Worm (Caenorhabditis elegans): Measurements from ENCODE around the gene kcmf-1.

Gene kcmf-1

ce11 chrIII:7865238-7865761 lies 36.1 kb downstream of the kcmf-1 start, which contains the start of gene slc-17.3:
TSS of gene slc-17.3 (minus strand) at chrIII:7865288.
- TF ChIP-seq mab-5 (tag; optimal IDR thresholded peaks at IDR 0.05) (no peak), hlh-1 (tag; optimal IDR thresholded peaks at IDR 0.05) (no peak), mls-2 (tag; optimal IDR thresholded peaks at IDR 0.05) (no peak), nhr-237 (tag; optimal IDR thresholded peaks at IDR 0.05) (no peak), blmp-1 (tag; optimal IDR thresholded peaks at IDR 0.05) (no peak), lin-32 (GFP tag; optimal IDR thresholded peaks at IDR 0.05) (no peak), nhr-76 (tag; optimal IDR thresholded peaks at IDR 0.05) (no peak), ceh-39 (tag; optimal IDR thresholded peaks at IDR 0.05) (no peak), ham-2 (GFP tag; optimal IDR thresholded peaks at IDR 0.05) (no peak), ztf-11 (tag; optimal IDR thresholded peaks at IDR 0.05) (no peak), M03D4.4 (tag; optimal IDR thresholded peaks at IDR 0.05) (no peak), nhr-28 (tag; optimal IDR thresholded peaks at IDR 0.05) (no peak), unc-62 (GFP tag; optimal IDR thresholded peaks at IDR 0.05) (no peak), pha-4 (tag; optimal IDR thresholded peaks at IDR 0.05) (no peak), cnd-1 (tag; optimal IDR thresholded peaks at IDR 0.05) (no peak), elt-1 (tag; optimal IDR thresholded peaks at IDR 0.05; ENCODE audit: borderline replicate concordance, insufficient read depth) (no peak), lsy-2 (tag; optimal IDR thresholded peaks at IDR 0.05) (no peak), bed-3 (GFP tag; optimal IDR thresholded peaks at IDR 0.05) (no peak), ceh-83 (GFP tag; optimal IDR thresholded peaks at IDR 0.05) (no peak)

DNA sequence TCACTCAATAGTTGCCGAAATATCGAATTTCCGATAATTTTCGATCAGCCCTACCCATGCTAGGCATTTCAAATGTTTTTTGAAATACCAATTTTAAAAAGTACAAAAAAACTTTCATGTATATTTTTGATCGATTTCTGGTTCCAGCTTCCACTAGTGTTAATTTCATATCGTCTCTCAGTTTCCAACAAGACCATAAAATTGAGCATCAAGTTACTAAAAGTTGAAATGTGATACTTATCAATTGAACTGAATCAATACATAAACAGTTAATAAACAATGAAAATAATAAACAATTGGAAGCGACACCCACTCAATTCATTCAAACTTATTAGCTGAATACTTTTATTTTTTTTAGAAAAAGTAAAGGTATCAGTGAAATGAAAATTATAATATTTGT lies 37.0 kb downstream of the kcmf-1 start, which contains the start of gene cup-4:
TSS of gene cup-4 (plus strand) at position 301 of the 400 bp plus-strand sequence.
- TF ChIP-seq elt-1 (tag; optimal IDR thresholded peaks at IDR 0.05; ENCODE audit: borderline replicate concordance, insufficient read depth) (no peak), pha-4 (tag; optimal IDR thresholded peaks at IDR 0.05) (no peak), bed-3 (GFP tag; optimal IDR thresholded peaks at IDR 0.05) (no peak), lin-32 (GFP tag; optimal IDR thresholded peaks at IDR 0.05) (no peak), elt-3 (tag; optimal IDR thresholded peaks at IDR 0.05) (no peak), M03D4.4 (tag; optimal IDR thresholded peaks at IDR 0.05) (no peak), snpc-4 (tag; optimal IDR thresholded peaks at IDR 0.05) (no peak), flh-1 (GFP tag; optimal IDR thresholded peaks at IDR 0.05) (no peak), nhr-28 (tag; optimal IDR thresholded peaks at IDR 0.05) (no peak), unc-62 (GFP tag; optimal IDR thresholded peaks at IDR 0.05) (no peak), zip-8 (tag; optimal IDR thresholded peaks at IDR 0.05) (no peak), nhr-12 (tag; optimal IDR thresholded peaks at IDR 0.05) (no peak), mab-5 (tag; optimal IDR thresholded peaks at IDR 0.05) (no peak), mep-1 (tag; optimal IDR thresholded peaks at IDR 0.05) (no peak), blmp-1 (tag; optimal IDR thresholded peaks at IDR 0.05) (no peak), ceh-43 (GFP tag; optimal IDR thresholded peaks at IDR 0.05) (no peak), mls-2 (tag; optimal IDR thresholded peaks at IDR 0.05) (no peak), sptf-1 (tag; optimal IDR thresholded peaks at IDR 0.05) (no peak)

DNA sequence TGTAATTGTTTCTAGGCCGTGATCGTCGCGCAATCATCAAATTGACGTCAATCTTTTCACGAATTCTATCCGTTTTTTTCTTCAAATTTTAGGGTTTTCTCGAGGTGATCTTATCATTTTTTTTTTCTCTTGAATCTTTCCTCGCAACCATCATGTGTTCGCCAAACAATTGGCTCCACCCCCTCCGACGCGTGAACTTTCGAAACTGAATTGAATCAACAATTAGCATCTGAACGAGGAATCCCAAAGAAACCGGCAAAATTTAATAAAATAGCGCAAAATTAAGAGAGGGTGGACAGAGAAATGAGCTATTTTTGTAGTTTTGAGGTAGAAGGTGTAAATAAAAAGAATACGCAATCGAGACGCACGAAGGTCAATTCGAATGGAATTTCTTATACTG lies 43.6 kb downstream of the kcmf-1 start:
- no peak for TF ChIP-seq ceh-39 (tag; optimal IDR thresholded peaks at IDR 0.05)
- TF ChIP-seq unc-120 (tag; optimal IDR thresholded peaks at IDR 0.05; ENCODE audit: poor library complexity, severe bottlenecking): no peak
- TF ChIP-seq lsy-2 (tag; optimal IDR thresholded peaks at IDR 0.05): no peak
- no peak for TF ChIP-seq elt-3 (tag; optimal IDR thresholded peaks at IDR 0.05)
- no peak for TF ChIP-seq mep-1 (tag; optimal IDR thresholded peaks at IDR 0.05)
- no peak for TF ChIP-seq elt-1 (tag; optimal IDR thresholded peaks at IDR 0.05; ENCODE audit: borderline replicate concordance, insufficient read depth)
- no peak for TF ChIP-seq unc-62 (GFP tag; optimal IDR thresholded peaks at IDR 0.05)
- TF ChIP-seq M03D4.4 (tag; optimal IDR thresholded peaks at IDR 0.05): no peak
- TF ChIP-seq ham-2 (GFP tag; optimal IDR thresholded peaks at IDR 0.05): no peak
- TF ChIP-seq nhr-2 (tag; optimal IDR thresholded peaks at IDR 0.05): no peak
- TF ChIP-seq flh-1 (GFP tag; optimal IDR thresholded peaks at IDR 0.05): no peak
- no peak for TF ChIP-seq hlh-1 (tag; optimal IDR thresholded peaks at IDR 0.05)
- TF ChIP-seq unc-39 (tag; optimal IDR thresholded peaks at IDR 0.05): no peak
- no peak for TF ChIP-seq nhr-76 (tag; optimal IDR thresholded peaks at IDR 0.05)

- TF ChIP-seq ceh-39 (tag; optimal IDR thresholded peaks at IDR 0.05) (no peak), unc-39 (tag; optimal IDR thresholded peaks at IDR 0.05) (no peak), ces-1 (GFP tag; optimal IDR thresholded peaks at IDR 0.05) (no peak), tbx-8 (GFP tag; optimal IDR thresholded peaks at IDR 0.05) (no peak), ceh-83 (GFP tag; optimal IDR thresholded peaks at IDR 0.05) (no peak), sem-2 (GFP tag; optimal IDR thresholded peaks at IDR 0.05) (no peak), bed-3 (GFP tag; optimal IDR thresholded peaks at IDR 0.05) (no peak), sptf-1 (tag; optimal IDR thresholded peaks at IDR 0.05) (no peak), cnd-1 (tag; optimal IDR thresholded peaks at IDR 0.05) (no peak), elt-1 (tag; optimal IDR thresholded peaks at IDR 0.05; ENCODE audit: borderline replicate concordance, insufficient read depth) (no peak), ztf-11 (tag; optimal IDR thresholded peaks at IDR 0.05) (no peak), nhr-12 (tag; optimal IDR thresholded peaks at IDR 0.05) (no peak), zip-8 (tag; optimal IDR thresholded peaks at IDR 0.05) (no peak), lsy-2 (tag; optimal IDR thresholded peaks at IDR 0.05) (no peak), lin-13 (tag; optimal IDR thresholded peaks at IDR 0.05) (no peak)
These were observed 44.3 kb downstream of the kcmf-1 start, which contains the start of gene tyr-1 for ce11 chrIII:7873481-7873880. TSS of gene tyr-1 (plus strand) at chrIII:7873781.
